Worm (Caenorhabditis elegans) whole organism, L2 larva: ENCODE measurements around the gene Y51A2B.9.

Source experiments
- R02D3.7 ChIP-seq: fragments of 150-350 bp; optimal IDR thresholded peaks from 2 replicates; lab custom pipeline; 2014; ENCODE audit warnings: missing biosample characterization, missing genetic modification characterization
- aly-2 ChIP-seq: fragments of 150-350 bp; optimal IDR thresholded peaks from 2 replicates; lab custom pipeline; 2014; ENCODE audit warnings: missing biosample characterization, missing genetic modification characterization
- ceh-82 ChIP-seq: fragments of 150-350 bp; optimal IDR thresholded peaks from 2 replicates; lab custom pipeline; 2014; ENCODE audit warnings: missing biosample characterization, missing genetic modification characterization
- egl-27 ChIP-seq: sonication (generic microtip); optimal IDR thresholded peaks from 3 replicates; lab custom pipeline; 2017; ENCODE audit warnings: missing biosample characterization, missing genetic modification reagents, missing genetic modification characterization
- elt-3 ChIP-seq: sonication (generic microtip); optimal IDR thresholded peaks from 2 replicates; lab custom pipeline; 2017; ENCODE audit warnings: missing biosample characterization, missing genetic modification characterization
- nhr-12 ChIP-seq: fragments of 150-350 bp; optimal IDR thresholded peaks from 2 replicates; lab custom pipeline; 2014; ENCODE audit warnings: missing biosample characterization, missing genetic modification characterization
- nhr-21 ChIP-seq: fragments of 150-350 bp; optimal IDR thresholded peaks from 2 replicates; lab custom pipeline; 2014; ENCODE audit warnings: missing biosample characterization, missing genetic modification characterization
- sem-4 ChIP-seq: fragments of 150-350 bp; optimal IDR thresholded peaks from 2 replicates; lab custom pipeline; 2014; ENCODE audit warnings: missing biosample characterization, missing genetic modification reagents, missing genetic modification characterization
- snpc-4 ChIP-seq: fragments of 150-350 bp; optimal IDR thresholded peaks from 2 replicates; lab custom pipeline; 2014; ENCODE audit warnings: missing biosample characterization, missing genetic modification characterization
- unc-62 ChIP-seq: fragments of 150-350 bp; optimal IDR thresholded peaks from 2 replicates; lab custom pipeline; 2014; ENCODE audit warnings: missing biosample characterization, missing genetic modification reagents, missing genetic modification characterization

DNA sequence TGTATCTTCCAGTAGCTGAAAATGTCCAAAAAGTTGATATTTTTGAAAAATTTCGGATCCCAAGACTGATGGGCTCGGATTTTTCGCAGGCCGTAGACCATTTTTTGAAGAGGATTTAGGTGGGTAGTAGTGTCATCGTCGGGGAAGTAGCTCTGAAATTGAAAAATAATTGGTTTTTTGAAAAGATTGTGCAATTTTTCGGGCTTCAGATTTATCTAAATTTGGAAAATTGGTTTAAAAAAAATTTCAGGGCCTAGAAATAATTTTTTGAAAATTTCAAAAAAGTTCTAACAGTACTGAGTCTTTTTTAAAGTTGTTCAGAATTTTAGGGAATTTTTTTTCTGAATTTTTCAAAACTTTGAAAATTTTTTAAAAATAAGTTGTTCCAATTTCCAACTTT is 13.0 kb downstream of the Y51A2B.9 start, which contains the start of gene nhr-288:
- TF ChIP-seq unc-62 (GFP tag; lab: Kevin White, UChicago) (no peak), egl-27 (tag; lab: Kevin White, UChicago) (no peak), elt-3 (tag; lab: Kevin White, UChicago) (no peak), sem-4 (tag; lab: Kevin White, UChicago) (no peak), snpc-4 (no peak), R02D3.7 (no peak), nhr-21 (tag; lab: Kevin White, UChicago) (no peak), aly-2 (tag; lab: Kevin White, UChicago) (no peak), nhr-12 (tag; lab: Kevin White, UChicago) (no peak), ceh-82 (tag; lab: Kevin White, UChicago) (no peak)
